Fruit fly (Drosophila melanogaster) Kc167 (cell line): Measurements from ENCODE around the gene CG33060.

Source experiments
- insv ChIP-seq: fragments of >200 bp; optimal IDR thresholded peaks from 3 replicates; lab custom pipeline; 2018; ENCODE audit warnings: missing external identifiers
- psq ChIP-seq: fragments of >200 bp; optimal IDR thresholded peaks from 2 replicates; lab custom pipeline; 2017; ENCODE audit warnings: missing external identifiers
- ttk ChIP-seq: sonication (Bioruptor generic); optimal IDR thresholded peaks from 2 replicates; lab custom pipeline; 2017; ENCODE audit warnings: missing external identifiers

DNA sequence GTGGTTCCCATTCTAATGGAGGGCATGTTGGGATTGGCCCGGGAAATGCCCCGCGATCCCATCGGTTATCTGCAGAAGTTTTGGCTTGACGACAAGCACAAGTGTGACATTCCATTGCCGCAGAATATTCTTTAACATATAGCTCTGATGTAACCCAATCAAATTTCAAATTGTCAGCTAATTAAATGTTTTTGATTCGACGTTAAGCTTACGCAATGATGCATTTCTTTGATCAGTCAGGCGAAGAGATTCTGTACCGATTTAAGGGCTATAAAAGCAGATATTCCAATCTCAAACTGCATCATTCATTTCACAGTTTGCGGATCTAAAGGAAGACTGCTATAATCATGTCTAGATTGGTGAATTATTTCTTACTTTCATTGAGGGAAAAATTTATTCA, 793 bp downstream of the CG33060 start, which contains the start of gene retinin:
- TF ChIP-seq psq (lab: Kevin White, UChicago) (no peak), ttk (lab: Kevin White, UChicago) (no peak), insv (lab: Kevin White, UChicago) (no peak)
